Worm (Caenorhabditis elegans): ENCODE measurements around the gene ZK550.2.

Gene ZK550.2

ce11 chrIV:17268069-17268468, 22.7 kb downstream of the ZK550.2 start:
- no peak for TF ChIP-seq ceh-9 (tag; optimal IDR thresholded peaks at IDR 0.05)
- peak; percentile 45 for TF ChIP-seq skn-1 (tag; optimal IDR thresholded peaks at IDR 0.05)

- TF ChIP-seq ceh-82 (tag; optimal IDR thresholded peaks at IDR 0.05) (no peak), lin-15B (tag; optimal IDR thresholded peaks at IDR 0.05) (peak; percentile 5), pha-4 (tag; optimal IDR thresholded peaks at IDR 0.05) (peak; percentile 28), R02D3.7 (tag; optimal IDR thresholded peaks at IDR 0.05) (no peak), skn-1 (tag; optimal IDR thresholded peaks at IDR 0.05) (no peak), zag-1 (tag; optimal IDR thresholded peaks at IDR 0.05) (no peak), egl-5 (tag; optimal IDR thresholded peaks at IDR 0.05) (peak; percentile 93), nhr-67 (tag; optimal IDR thresholded peaks at IDR 0.05) (no peak), tbx-2 (tag; optimal IDR thresholded peaks at IDR 0.05) (no peak), nhr-43 (tag; optimal IDR thresholded peaks at IDR 0.05; ENCODE audit: poor library complexity, severe bottlenecking) (no peak), lin-39 (tag; optimal IDR thresholded peaks at IDR 0.05) (peak; percentile 67), ceh-16 (tag; optimal IDR thresholded peaks at IDR 0.05) (no peak), nhr-25 (tag; optimal IDR thresholded peaks at IDR 0.05) (no peak), ztf-11 (tag; optimal IDR thresholded peaks at IDR 0.05) (no peak), nhr-23 (tag; optimal IDR thresholded peaks at IDR 0.05) (peak; percentile 42), mml-1 (tag; optimal IDR thresholded peaks at IDR 0.05) (no peak), ama-1 (optimal IDR thresholded peaks at IDR 0.05) (no peak), fkh-2 (tag; optimal IDR thresholded peaks at IDR 0.05) (no peak), nhr-77 (tag; optimal IDR thresholded peaks at IDR 0.05) (no peak), egl-27 (tag; optimal IDR thresholded peaks at IDR 0.05) (no peak), unc-39 (tag; optimal IDR thresholded peaks at IDR 0.05) (no peak), eor-1 (tag; optimal IDR thresholded peaks at IDR 0.05) (no peak), mdl-1 (tag; optimal IDR thresholded peaks at IDR 0.05) (no peak), snpc-4 (tag; optimal IDR thresholded peaks at IDR 0.05) (peak; percentile 28), ztf-4 (tag; optimal IDR thresholded peaks at IDR 0.05) (no peak), ceh-28 (tag; optimal IDR thresholded peaks at IDR 0.05) (no peak), nhr-12 (tag; optimal IDR thresholded peaks at IDR 0.05) (no peak), elt-2 (tag; optimal IDR thresholded peaks at IDR 0.05) (peak; percentile 15), nhr-11 (tag; optimal IDR thresholded peaks at IDR 0.05) (no peak), fkh-10 (GFP tag; optimal IDR thresholded peaks at IDR 0.05) (no peak), pqm-1 (tag; optimal IDR thresholded peaks at IDR 0.05) (peak; percentile 4), nfya-1 (tag; optimal IDR thresholded peaks at IDR 0.05; ENCODE audit: insufficient read depth) (peak; percentile 66), hmg-11 (tag; optimal IDR thresholded peaks at IDR 0.05) (peak; percentile 90), jun-1 (tag; optimal IDR thresholded peaks at IDR 0.05) (no peak), nhr-28 (tag; optimal IDR thresholded peaks at IDR 0.05) (no peak)
Observed at ce11 chrIV:17268628-17269027, 23.2 kb downstream of the ZK550.2 start.

ce11 chrIV:17269042-17269441, 23.7 kb downstream of the ZK550.2 start, which contains the start of gene atgp-1:
Gene atgp-1, plus strand, starts transcription at chrIV:17269342.
- TF ChIP-seq pqm-1 (tag; optimal IDR thresholded peaks at IDR 0.05) (no peak), ztf-4 (tag; optimal IDR thresholded peaks at IDR 0.05) (no peak), unc-39 (tag; optimal IDR thresholded peaks at IDR 0.05) (no peak), hmg-11 (tag; optimal IDR thresholded peaks at IDR 0.05) (no peak), jun-1 (tag; optimal IDR thresholded peaks at IDR 0.05) (no peak), pha-4 (tag; optimal IDR thresholded peaks at IDR 0.05) (no peak), tbx-2 (tag; optimal IDR thresholded peaks at IDR 0.05) (no peak), nhr-76 (tag; optimal IDR thresholded peaks at IDR 0.05) (no peak), unc-62 (GFP tag; optimal IDR thresholded peaks at IDR 0.05) (no peak), nhr-43 (tag; optimal IDR thresholded peaks at IDR 0.05; ENCODE audit: poor library complexity, severe bottlenecking) (no peak), nhr-28 (tag; optimal IDR thresholded peaks at IDR 0.05) (no peak), nhr-11 (tag; optimal IDR thresholded peaks at IDR 0.05) (no peak), nhr-12 (tag; optimal IDR thresholded peaks at IDR 0.05) (no peak), zag-1 (tag; optimal IDR thresholded peaks at IDR 0.05) (no peak), ztf-11 (tag; optimal IDR thresholded peaks at IDR 0.05) (no peak), elt-2 (tag; optimal IDR thresholded peaks at IDR 0.05) (no peak), ama-1 (optimal IDR thresholded peaks at IDR 0.05) (no peak)

- TF ChIP-seq nhr-25 (tag; optimal IDR thresholded peaks at IDR 0.05) (peak; percentile 25), unc-62 (GFP tag; optimal IDR thresholded peaks at IDR 0.05) (no peak), skn-1 (tag; optimal IDR thresholded peaks at IDR 0.05) (no peak)
Observed at ce11 chrIV:17269702-17270101, 24.3 kb downstream of the ZK550.2 start.
